Fruit fly (Drosophila melanogaster) whole organism, embryonic: ENCODE data around the gene CG3078.

ENCODE experiments used
- Adf1 ChIP-seq: fragments of 200-800 bp; sonication (Bioruptor generic); IDR thresholded peaks from 2 replicates; pipeline ENCODE4 v1.3.6; 2022; ENCODE audit warnings: missing biosample characterization, missing genetic modification characterization
- Atf3 ChIP-seq: fragments of 200-800 bp; sonication (Bioruptor generic); optimal IDR thresholded peaks from 3 replicates; lab custom pipeline; 2016; ENCODE audit warnings: missing biosample characterization, missing genetic modification characterization
- CG10431 ChIP-seq: fragments of 200-800 bp; sonication (Bioruptor generic); optimal IDR thresholded peaks from 3 replicates; lab custom pipeline; 2018; ENCODE audit warnings: missing biosample characterization, mild to moderate bottlenecking, missing genetic modification characterization
- CG10565 ChIP-seq: fragments of 200-800 bp; sonication (Bioruptor generic); optimal IDR thresholded peaks from 3 replicates; lab custom pipeline; 2016; ENCODE audit warnings: missing biosample characterization, mild to moderate bottlenecking, missing genetic modification characterization
- CG10979 ChIP-seq: fragments of 200-800 bp; sonication (Bioruptor generic); optimal IDR thresholded peaks from 2 replicates; lab custom pipeline; 2018; ENCODE audit warnings: missing biosample characterization, mild to moderate bottlenecking, missing genetic modification characterization, moderate library complexity
- CG1233 ChIP-seq: fragments of 200-800 bp; sonication (Bioruptor generic); optimal IDR thresholded peaks from 4 replicates; lab custom pipeline; 2018; ENCODE audit warnings: missing biosample characterization, mild to moderate bottlenecking, missing genetic modification characterization
- CG1529 ChIP-seq: fragments of 200-800 bp; sonication (Bioruptor generic); optimal IDR thresholded peaks from 3 replicates; lab custom pipeline; 2018; ENCODE audit warnings: missing biosample characterization, missing genetic modification characterization
- CG16779 ChIP-seq: fragments of 200-800 bp; sonication (Bioruptor generic); IDR thresholded peaks from 2 replicates; pipeline ENCODE4 v1.3.6; 2022; ENCODE audit warnings: missing biosample characterization, missing genetic modification characterization
- CG18476 ChIP-seq: fragments of 200-800 bp; sonication (Bioruptor generic); optimal IDR thresholded peaks from 2 replicates; lab custom pipeline; 2016; ENCODE audit warnings: missing biosample characterization, mild to moderate bottlenecking, missing genetic modification characterization
- CG2202 ChIP-seq: fragments of 200-800 bp; sonication (Bioruptor generic); optimal IDR thresholded peaks from 2 replicates; lab custom pipeline; 2018; ENCODE audit warnings: missing biosample characterization, mild to moderate bottlenecking, missing genetic modification characterization
- CG31441 ChIP-seq: fragments of 200-800 bp; sonication (Bioruptor generic); IDR thresholded peaks from 2 replicates; pipeline ENCODE4 v1.3.6; 2022; ENCODE audit warnings: missing biosample characterization, missing genetic modification characterization
- CG34376 ChIP-seq: fragments of 200-800 bp; sonication (Bioruptor generic); optimal IDR thresholded peaks from 2 replicates; lab custom pipeline; 2018; ENCODE audit warnings: missing biosample characterization, mild to moderate bottlenecking, missing genetic modification characterization
- CG34422 ChIP-seq: fragments of 200-800 bp; sonication (Bioruptor generic); IDR thresholded peaks from 3 replicates; pipeline ENCODE4 v1.3.6; 2022; ENCODE audit warnings: missing biosample characterization, missing genetic modification characterization
- CG4404 ChIP-seq: fragments of 200-800 bp; sonication (Bioruptor generic); IDR thresholded peaks from 2 replicates; pipeline ENCODE4 v1.3.6; 2022; ENCODE audit warnings: missing biosample characterization, missing genetic modification characterization
- CG4854 ChIP-seq: fragments of 200-800 bp; sonication (Bioruptor generic); optimal IDR thresholded peaks from 2 replicates; lab custom pipeline; 2016; ENCODE audit warnings: missing biosample characterization, missing genetic modification characterization, inconsistent platforms
- CG7839 ChIP-seq: fragments of 200-800 bp; sonication (Bioruptor generic); optimal IDR thresholded peaks from 3 replicates; lab custom pipeline; 2018; ENCODE audit warnings: missing biosample characterization, mild to moderate bottlenecking, missing genetic modification characterization, moderate library complexity
- Chrac-16 ChIP-seq: fragments of 200-800 bp; sonication (Bioruptor generic); optimal IDR thresholded peaks from 3 replicates; lab custom pipeline; 2016; ENCODE audit warnings: missing biosample characterization, missing genetic modification characterization
- CkIIα-i1 ChIP-seq: fragments of 200-800 bp; sonication (Bioruptor generic); IDR thresholded peaks from 2 replicates; pipeline ENCODE4 v1.3.6; 2022; ENCODE audit warnings: missing biosample characterization, missing genetic modification characterization
- Dfd ChIP-seq, 2 experiments: fragments of >200 bp; optimal IDR thresholded peaks; 2 replicates each; lab custom pipeline; 2017; ENCODE audit warnings: missing biosample characterization in 2 of 2, missing genetic modification characterization in 2 of 2
- Dip3 ChIP-seq: fragments of 200-800 bp; sonication (Bioruptor generic); optimal IDR thresholded peaks from 3 replicates; lab custom pipeline; 2016; ENCODE audit warnings: missing biosample characterization, missing genetic modification characterization
- Ets65A ChIP-seq: fragments of 200-800 bp; sonication (Bioruptor generic); peaks from one replicate; lab custom pipeline; 2016; ENCODE audit warnings: missing biosample characterization, missing genetic modification characterization
- Gug ChIP-seq: fragments of 200-800 bp; sonication (Bioruptor generic); IDR thresholded peaks from 4 replicates; pipeline ENCODE4 v1.3.6; 2022; ENCODE audit warnings: missing biosample characterization, missing genetic modification characterization
- Hr78 ChIP-seq, 2 experiments: fragments of 200-800 bp in 1 of 2; fragments of >200 bp in 1 of 2; sonication (Bioruptor generic) in 1 of 2; optimal IDR thresholded peaks; 2 replicates each; lab custom pipeline; 2017 to 2019; ENCODE audit warnings: missing biosample characterization in 2 of 2, missing genetic modification characterization in 2 of 2, mild to moderate bottlenecking in 1 of 2, moderate library complexity in 1 of 2
- Lpt ChIP-seq: fragments of >200 bp; optimal IDR thresholded peaks from 2 replicates; lab custom pipeline; 2018; ENCODE audit warnings: missing biosample characterization, missing genetic modification characterization
- Mes4 ChIP-seq: fragments of 200-800 bp; sonication (Bioruptor generic); optimal IDR thresholded peaks from 2 replicates; lab custom pipeline; 2016; ENCODE audit warnings: missing biosample characterization, missing genetic modification characterization
- NC2β ChIP-seq: fragments of 200-800 bp; sonication (Bioruptor generic); optimal IDR thresholded peaks from 2 replicates; lab custom pipeline; 2016; ENCODE audit warnings: missing biosample characterization, missing genetic modification characterization
- Rfx ChIP-seq: fragments of 200-800 bp; sonication (Bioruptor generic); IDR thresholded peaks from 2 replicates; pipeline ENCODE4 v1.3.6; 2022; ENCODE audit warnings: missing biosample characterization, missing genetic modification characterization
- Sox102F ChIP-seq: fragments of 200-800 bp; sonication (Bioruptor generic); optimal IDR thresholded peaks from 2 replicates; lab custom pipeline; 2018; ENCODE audit warnings: missing biosample characterization, mild to moderate bottlenecking, missing genetic modification characterization, moderate library complexity
- Trl ChIP-seq, 3 experiments: fragments of >200 bp in 2 of 3; fragments of 200-800 bp in 1 of 3; sonication (Bioruptor generic) in 1 of 3; optimal IDR thresholded peaks; 2 replicates in 1 of 3; 3 replicates in 2 of 3; lab custom pipeline; 2016 to 2017; ENCODE audit warnings: missing biosample characterization in 1 of 3, missing genetic modification characterization in 1 of 3
- Xrp1 ChIP-seq: fragments of 200-800 bp; sonication (Bioruptor generic); IDR thresholded peaks from 2 replicates; pipeline ENCODE4 v1.3.6; 2022; ENCODE audit warnings: missing biosample characterization, missing genetic modification characterization
- bcd ChIP-seq: fragments of 200-800 bp; sonication (Bioruptor generic); optimal IDR thresholded peaks from 2 replicates; lab custom pipeline; 2017; ENCODE audit warnings: missing biosample characterization, mild to moderate bottlenecking, missing genetic modification characterization
- bsh ChIP-seq, 2 experiments: fragments of 200-800 bp; sonication (Bioruptor generic); optimal IDR thresholded peaks; 2 replicates each; lab custom pipeline; 2017 to 2018; ENCODE audit warnings: mild to moderate bottlenecking in 2 of 2, missing biosample characterization in 2 of 2, missing genetic modification characterization in 2 of 2, moderate library complexity in 1 of 2
- cato ChIP-seq: fragments of 200-800 bp; sonication (Bioruptor generic); optimal IDR thresholded peaks from 2 replicates; lab custom pipeline; 2016; ENCODE audit warnings: missing biosample characterization, missing genetic modification characterization, borderline replicate concordance
- cwo ChIP-seq: fragments of 200-800 bp; sonication (Bioruptor generic); optimal IDR thresholded peaks from 3 replicates; lab custom pipeline; 2017; ENCODE audit warnings: missing biosample characterization, missing genetic modification characterization, mild to moderate bottlenecking, moderate library complexity, missing genetic modification reagents
- fd64A ChIP-seq: fragments of 200-800 bp; sonication (Bioruptor generic); optimal IDR thresholded peaks from 3 replicates; lab custom pipeline; 2018; ENCODE audit warnings: missing biosample characterization, mild to moderate bottlenecking, missing genetic modification characterization
- jumu ChIP-seq: fragments of 200-800 bp; sonication (Bioruptor generic); optimal IDR thresholded peaks from 3 replicates; lab custom pipeline; 2016; ENCODE audit warnings: missing biosample characterization, missing genetic modification characterization
- kah ChIP-seq: fragments of 200-800 bp; sonication (Bioruptor generic); optimal IDR thresholded peaks from 2 replicates; lab custom pipeline; 2018; ENCODE audit warnings: missing biosample characterization, mild to moderate bottlenecking, missing genetic modification characterization
- nau ChIP-seq: fragments of 200-800 bp; sonication (Bioruptor generic); optimal IDR thresholded peaks from 3 replicates; lab custom pipeline; 2017; ENCODE audit warnings: missing biosample characterization, mild to moderate bottlenecking, missing genetic modification characterization, missing genetic modification reagents
- p53 ChIP-seq: fragments of 200-800 bp; sonication (Bioruptor generic); optimal IDR thresholded peaks from 2 replicates; lab custom pipeline; 2016; ENCODE audit warnings: missing biosample characterization, missing genetic modification characterization
- pho ChIP-seq: fragments of 200-800 bp; sonication (Bioruptor generic); optimal IDR thresholded peaks from 2 replicates; lab custom pipeline; 2016; ENCODE audit warnings: missing biosample characterization, missing genetic modification characterization
- pita ChIP-seq: fragments of 200-800 bp; sonication (Bioruptor generic); optimal IDR thresholded peaks from 2 replicates; lab custom pipeline; 2017; ENCODE audit warnings: missing biosample characterization, mild to moderate bottlenecking, missing genetic modification characterization
- prd ChIP-seq, 3 experiments: fragments of >200 bp in 2 of 3; fragments of 200-800 bp in 1 of 3; sonication (Bioruptor generic) in 1 of 3; optimal IDR thresholded peaks in 2 of 3; IDR thresholded peaks in 1 of 3; 2 replicates in 2 of 3; 3 replicates in 1 of 3; pipeline versions ENCODE4 v1.3.6 to Lab custom; 2017 to 2022; ENCODE audit warnings: missing biosample characterization in 1 of 3, missing genetic modification characterization in 1 of 3
- pum ChIP-seq: fragments of 200-800 bp; sonication (Bioruptor generic); optimal IDR thresholded peaks from 2 replicates; lab custom pipeline; 2016; ENCODE audit warnings: missing biosample characterization, missing genetic modification characterization
- row ChIP-seq: fragments of 200-800 bp; sonication (Bioruptor generic); IDR thresholded peaks from 3 replicates; pipeline ENCODE4 v1.3.6; 2022; ENCODE audit warnings: missing biosample characterization, missing genetic modification characterization
- sc ChIP-seq, 3 experiments: fragments of >200 bp in 2 of 3; fragments of 200-800 bp in 1 of 3; sonication (Bioruptor generic) in 1 of 3; optimal IDR thresholded peaks; 2 replicates in 2 of 3; 3 replicates in 1 of 3; lab custom pipeline; 2017; ENCODE audit warnings: mild to moderate bottlenecking in 1 of 3, missing biosample characterization in 1 of 3, missing genetic modification characterization in 1 of 3, missing genetic modification reagents in 1 of 3
- slbo ChIP-seq: fragments of 200-800 bp; sonication (Bioruptor generic); IDR thresholded peaks from 2 replicates; pipeline ENCODE4 v1.3.6; 2022; ENCODE audit warnings: missing biosample characterization, missing genetic modification characterization
- stwl ChIP-seq: fragments of 200-800 bp; sonication (Bioruptor generic); optimal IDR thresholded peaks from 3 replicates; lab custom pipeline; 2018; ENCODE audit warnings: missing biosample characterization, mild to moderate bottlenecking, missing genetic modification characterization, moderate library complexity
- tna ChIP-seq: fragments of 200-800 bp; sonication (Bioruptor generic); IDR thresholded peaks from 2 replicates; pipeline ENCODE4 v1.3.6; 2022; ENCODE audit warnings: missing biosample characterization, missing genetic modification characterization; ENCODE audit not compliant: partially characterized antibody
- twi ChIP-seq: fragments of 200-800 bp; optimal IDR thresholded peaks from 2 replicates; lab custom pipeline; 2019; ENCODE audit warnings: missing biosample characterization, mild to moderate bottlenecking, missing genetic modification characterization, moderate library complexity

Gene CG3078

DNA sequence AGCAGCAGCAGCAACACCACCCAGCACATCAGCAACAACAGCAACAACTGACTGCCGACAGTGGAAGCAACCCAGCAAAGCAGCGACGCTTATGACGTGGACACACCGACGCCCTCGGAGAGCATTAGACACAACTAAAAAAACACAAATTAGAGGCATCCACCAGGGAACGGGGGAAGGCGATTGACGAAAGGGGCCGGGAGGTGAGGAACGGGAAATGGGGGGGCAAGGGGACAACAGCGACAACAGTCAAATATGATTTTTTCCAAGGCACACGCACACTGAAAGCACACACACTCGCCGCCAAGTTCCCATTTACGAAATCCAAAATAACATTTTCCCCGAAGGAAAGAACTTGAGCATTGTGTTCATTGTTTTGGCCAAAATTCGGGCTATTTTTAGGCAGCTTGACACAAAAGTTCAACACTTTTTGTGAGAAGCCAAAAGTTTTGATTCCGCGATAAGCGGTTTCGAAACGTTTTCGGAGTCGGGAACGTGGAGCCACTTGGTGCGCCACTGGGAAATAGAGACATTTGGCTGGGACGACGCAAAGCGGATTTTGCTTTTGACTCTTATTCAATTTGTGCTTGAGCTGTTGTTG, 50.9 kb downstream of the CG3078 start (continued):
- no peak for TF ChIP-seq CG4854 (GFP tag; lab: Kevin White, UChicago)
- TF ChIP-seq bcd (GFP tag; lab: Kevin White, UChicago): peak; percentile 13
- no peak for TF ChIP-seq CG34376 (GFP tag; lab: Kevin White, UChicago)
- TF ChIP-seq CG1529 (GFP tag; lab: Kevin White, UChicago): no peak
- TF ChIP-seq cwo (GFP tag; lab: Kevin White, UChicago): no peak
- TF ChIP-seq Sox102F (GFP tag; lab: Kevin White, UChicago): peak; percentile 35
- no peak for TF ChIP-seq Trl (optimal IDR thresholded peaks at IDR 0.05; lab: Kevin White, UChicago)
- TF ChIP-seq Trl (GFP tag; optimal IDR thresholded peaks at IDR 0.05; lab: Kevin White, UChicago): no peak
- TF ChIP-seq CG10979 (tag; lab: Kevin White, UChicago): no peak
- peak; percentile 62 for TF ChIP-seq row (GFP tag; lab: Robert Waterston, UW)
- no peak for TF ChIP-seq sc (optimal IDR thresholded peaks at IDR 0.05; lab: Kevin White, UChicago)
- TF ChIP-seq sc (GFP tag; optimal IDR thresholded peaks at IDR 0.05; lab: Kevin White, UChicago): no peak
- TF ChIP-seq nau (GFP tag; lab: Kevin White, UChicago): no peak
- no peak for TF ChIP-seq Hr78 (GFP tag; optimal IDR thresholded peaks at IDR 0.05; lab: Kevin White, UChicago)
- no peak for TF ChIP-seq twi (tag; lab: Kevin White, UChicago)
- no peak for TF ChIP-seq CG34422 (GFP tag; lab: Robert Waterston, UW)
- no peak for TF ChIP-seq Chrac-16 (GFP tag; lab: Kevin White, UChicago)
- TF ChIP-seq CG16779 (GFP tag; lab: Robert Waterston, UW): no peak
- no peak for TF ChIP-seq CG1233 (GFP tag; lab: Kevin White, UChicago)
- TF ChIP-seq pum: no peak
- no peak for TF ChIP-seq fd64A (GFP tag; lab: Kevin White, UChicago)
- TF ChIP-seq prd (optimal IDR thresholded peaks at IDR 0.05; lab: Kevin White, UChicago): no peak
- peak; percentile 43; the same call in 1 of the 3 replicates for TF ChIP-seq prd (GFP tag; IDR thresholded peaks at IDR 0.05; lab: Robert Waterston, UW)
- TF ChIP-seq p53 (GFP tag; lab: Kevin White, UChicago): no peak
- no peak for TF ChIP-seq kah (GFP tag; lab: Kevin White, UChicago)
- TF ChIP-seq NC2β (GFP tag; lab: Kevin White, UChicago): no peak
- no peak for TF ChIP-seq pita (GFP tag; lab: Kevin White, UChicago)
- TF ChIP-seq Dfd (GFP tag; optimal IDR thresholded peaks at IDR 0.05; lab: Kevin White, UChicago): no peak
- TF ChIP-seq Adf1 (GFP tag; lab: Robert Waterston, UW): no peak; the same call in 1 of the 2 replicates
- peak; percentile 31; the same call in 2 of the 4 replicates for TF ChIP-seq Gug (GFP tag; lab: Robert Waterston, UW)
- TF ChIP-seq Dip3 (GFP tag; lab: Kevin White, UChicago): no peak
- peak; percentile 42 for TF ChIP-seq slbo (GFP tag; lab: Robert Waterston, UW)
- no peak for TF ChIP-seq CG2202 (tag; lab: Kevin White, UChicago)
- TF ChIP-seq CG18476 (GFP tag; lab: Kevin White, UChicago): no peak
- TF ChIP-seq Rfx (GFP tag; lab: Robert Waterston, UW): peak; percentile 67
- TF ChIP-seq CG10431 (GFP tag; lab: Kevin White, UChicago): no peak
- TF ChIP-seq CG31441 (GFP tag; lab: Robert Waterston, UW): 0 out of 2 replicates have a peak, but pooled peaks have one; percentile 9
- TF ChIP-seq Mes4 (GFP tag; lab: Kevin White, UChicago): no peak
- TF ChIP-seq CG10565 (GFP tag; lab: Kevin White, UChicago): no peak
- TF ChIP-seq tna: no peak
- TF ChIP-seq Atf3 (GFP tag; lab: Kevin White, UChicago): no peak
- no peak for TF ChIP-seq pho
- TF ChIP-seq stwl (tag; lab: Kevin White, UChicago): no peak
- no peak for TF ChIP-seq Ets65A (GFP tag; lab: Kevin White, UChicago)
- TF ChIP-seq bsh (GFP tag; optimal IDR thresholded peaks at IDR 0.05; lab: Kevin White, UChicago): peak in 1 of 2 experiments; percentile 2
- 0 out of 2 replicates have a peak, but pooled peaks have one; percentile 27 for TF ChIP-seq CG4404 (GFP tag; lab: Robert Waterston, UW)
- no peak for TF ChIP-seq Lpt (GFP tag; lab: Kevin White, UChicago)
- TF ChIP-seq CG7839 (tag; lab: Kevin White, UChicago): peak; percentile 49
- no peak for TF ChIP-seq jumu
- TF ChIP-seq Xrp1 (GFP tag; lab: Robert Waterston, UW): peak; percentile 14; the same call in 1 of the 2 replicates
- TF ChIP-seq CkIIα-i1 (GFP tag; lab: Robert Waterston, UW): no peak
- no peak for TF ChIP-seq cato
